Fruit fly (Drosophila melanogaster) whole organism, pupa: Measurements from ENCODE around the gene Mf.

ENCODE experiments used
- CG10348 ChIP-seq: fragments of 200-800 bp; sonication (Bioruptor generic); IDR thresholded peaks from 2 replicates; pipeline ENCODE4 v1.3.6; 2022; ENCODE audit warnings: missing biosample characterization, missing genetic modification characterization
- CG12605 ChIP-seq: fragments of 200-800 bp; sonication (Bioruptor generic); IDR thresholded peaks from 2 replicates; pipeline ENCODE4 v1.3.6; 2022; ENCODE audit warnings: missing biosample characterization, missing genetic modification characterization
- CG13204 ChIP-seq: fragments of 200-800 bp; sonication (Bioruptor generic); optimal IDR thresholded peaks from 2 replicates; lab custom pipeline; 2018; ENCODE audit warnings: missing biosample characterization, mild to moderate bottlenecking, missing genetic modification characterization, moderate library complexity
- CG14655 ChIP-seq: fragments of 200-800 bp; sonication (Bioruptor generic); optimal IDR thresholded peaks from 3 replicates; lab custom pipeline; 2017; ENCODE audit warnings: mild to moderate bottlenecking, missing biosample characterization, missing genetic modification reagents, missing genetic modification characterization
- CG15710 ChIP-seq: fragments of 200-800 bp; sonication (Bioruptor generic); optimal IDR thresholded peaks from 2 replicates; lab custom pipeline; 2018; ENCODE audit warnings: missing biosample characterization, mild to moderate bottlenecking, missing genetic modification characterization, moderate library complexity
- CG17806 ChIP-seq: fragments of 200-800 bp; sonication (Bioruptor generic); optimal IDR thresholded peaks from 2 replicates; lab custom pipeline; 2018; ENCODE audit warnings: missing biosample characterization, mild to moderate bottlenecking, missing genetic modification characterization, moderate library complexity
- CG32121 ChIP-seq: fragments of 200-800 bp; sonication (Bioruptor generic); IDR thresholded peaks from 2 replicates; pipeline ENCODE4 v1.3.6; 2022; ENCODE audit warnings: missing biosample characterization, missing genetic modification characterization
- CG34367 ChIP-seq: fragments of 200-800 bp; sonication (Bioruptor generic); optimal IDR thresholded peaks from 2 replicates; lab custom pipeline; 2018; ENCODE audit warnings: missing biosample characterization, mild to moderate bottlenecking, missing genetic modification characterization
- CG4496 ChIP-seq: fragments of 200-800 bp; sonication (Bioruptor generic); IDR thresholded peaks from 3 replicates; pipeline ENCODE4 v1.3.6; 2022; ENCODE audit warnings: missing biosample characterization, missing genetic modification characterization
- CG8159 ChIP-seq: fragments of 200-800 bp; sonication (Bioruptor generic); optimal IDR thresholded peaks from 3 replicates; lab custom pipeline; 2018; ENCODE audit warnings: missing biosample characterization, mild to moderate bottlenecking, missing genetic modification characterization, moderate library complexity
- CG8301 ChIP-seq: fragments of 200-800 bp; sonication (Bioruptor generic); optimal IDR thresholded peaks from 2 replicates; lab custom pipeline; 2018; ENCODE audit warnings: missing biosample characterization, mild to moderate bottlenecking, missing genetic modification characterization
- CG9948 ChIP-seq: fragments of 200-800 bp; sonication (Bioruptor generic); optimal IDR thresholded peaks from 2 replicates; lab custom pipeline; 2018; ENCODE audit warnings: missing biosample characterization, mild to moderate bottlenecking, missing genetic modification characterization, moderate library complexity
- D1 ChIP-seq: fragments of 200-800 bp; sonication (Bioruptor generic); optimal IDR thresholded peaks from 2 replicates; lab custom pipeline; 2018; ENCODE audit warnings: missing biosample characterization, mild to moderate bottlenecking, missing genetic modification characterization, moderate library complexity
- EcR ChIP-seq: fragments of 200-800 bp; sonication (Bioruptor generic); optimal IDR thresholded peaks from 3 replicates; lab custom pipeline; 2019; ENCODE audit warnings: missing biosample characterization, missing genetic modification characterization, mild to moderate bottlenecking, moderate library complexity, missing genetic modification reagents
- Ets98B ChIP-seq: fragments of 200-800 bp; sonication (Bioruptor generic); IDR thresholded peaks from 2 replicates; pipeline ENCODE4 v1.3.6; 2022; ENCODE audit warnings: missing biosample characterization, missing genetic modification characterization
- Pif1A ChIP-seq: fragments of 200-800 bp; sonication (Bioruptor generic); optimal IDR thresholded peaks from 3 replicates; lab custom pipeline; 2016; ENCODE audit warnings: missing biosample characterization, missing genetic modification characterization
- Pif1B ChIP-seq: fragments of 200-800 bp; sonication (Bioruptor generic); optimal IDR thresholded peaks from 3 replicates; lab custom pipeline; 2016; ENCODE audit warnings: missing biosample characterization, missing genetic modification characterization
- Snoo ChIP-seq: fragments of 200-800 bp; sonication (Bioruptor generic); optimal IDR thresholded peaks from 3 replicates; lab custom pipeline; 2017; ENCODE audit warnings: missing biosample characterization, mild to moderate bottlenecking, missing genetic modification characterization, inconsistent platforms
- fd96Ca ChIP-seq: fragments of 200-800 bp; sonication (Bioruptor generic); IDR thresholded peaks from 3 replicates; pipeline ENCODE4 v1.3.6; 2022; ENCODE audit warnings: missing biosample characterization, missing genetic modification characterization
- gl ChIP-seq: fragments of 200-800 bp; sonication (Bioruptor generic); optimal IDR thresholded peaks from 2 replicates; lab custom pipeline; 2018; ENCODE audit warnings: missing biosample characterization, mild to moderate bottlenecking, missing genetic modification characterization
- rn ChIP-seq: fragments of 200-800 bp; sonication (Bioruptor generic); IDR thresholded peaks from 2 replicates; pipeline ENCODE4 v1.3.6; 2022; ENCODE audit warnings: missing biosample characterization, missing genetic modification characterization

Mf gene

dm6 chr3R:15139010-15139815 is 42.1 kb downstream of the Mf start:
- TF ChIP-seq Snoo (tag; lab: Kevin White, UChicago) (peak; percentile 21), rn (GFP tag; lab: Robert Waterston, UW) (no peak)

- TF ChIP-seq fd96Ca (GFP tag; lab: Robert Waterston, UW), result no peak
- no peak for TF ChIP-seq CG8301 (tag; lab: Kevin White, UChicago)
- TF ChIP-seq CG32121 (GFP tag; lab: Robert Waterston, UW), result no peak
- no peak for TF ChIP-seq Snoo (tag; lab: Kevin White, UChicago)
- no peak for TF ChIP-seq EcR (GFP tag; lab: Kevin White, UChicago)
- TF ChIP-seq gl (tag; lab: Kevin White, UChicago), result no peak
- no peak for TF ChIP-seq D1 (tag; lab: Kevin White, UChicago)
- TF ChIP-seq CG9948 (tag; lab: Kevin White, UChicago), result no peak
- TF ChIP-seq CG17806, result no peak
- no peak for TF ChIP-seq CG34367 (tag; lab: Kevin White, UChicago)
- no peak for TF ChIP-seq CG4496 (GFP tag; lab: Robert Waterston, UW)
- TF ChIP-seq CG8159 (tag; lab: Kevin White, UChicago), result no peak
- TF ChIP-seq rn (GFP tag; lab: Robert Waterston, UW), result no peak
- no peak for TF ChIP-seq Pif1B
- TF ChIP-seq Pif1A, result no peak
- no peak for TF ChIP-seq CG10348 (GFP tag; lab: Robert Waterston, UW)
- TF ChIP-seq CG12605, result no peak
- TF ChIP-seq Ets98B (GFP tag; lab: Robert Waterston, UW), result no peak
Measured at dm6 chr3R:15138251-15138650, 43.1 kb downstream of the Mf start.

DNA sequence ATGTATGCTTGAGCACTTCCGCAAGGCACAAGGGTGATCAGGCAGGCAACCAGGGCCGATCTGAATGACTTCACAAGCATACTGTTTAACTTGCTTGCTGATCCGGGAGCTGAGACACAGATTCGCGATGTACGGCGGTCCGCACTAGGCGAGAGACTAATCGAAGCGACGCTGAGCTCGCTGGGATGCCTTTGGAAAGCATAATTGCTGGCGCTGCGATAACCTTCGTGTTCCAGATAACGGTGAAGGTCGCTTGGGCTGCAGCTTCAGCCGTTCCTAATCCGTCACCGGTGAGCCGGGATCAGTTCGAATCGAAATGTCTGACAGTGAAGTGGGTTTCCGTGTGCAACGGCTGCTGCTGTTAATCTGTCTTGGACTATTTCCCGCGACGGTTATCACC is 44.5 kb downstream of the Mf start, which contains the start of the genes CG6912 and CG3984:
Gene CG6912, minus strand, starts transcription at position 159 of the 400 bp plus-strand sequence.
Gene CG3984, plus strand, starts transcription at position 303 of the 400 bp plus-strand sequence.
- no peak for TF ChIP-seq Snoo (tag; lab: Kevin White, UChicago)

dm6 chr3R:15136015-15136414 is 45.3 kb downstream of the Mf start:
- TF ChIP-seq CG32121 (GFP tag; lab: Robert Waterston, UW) (no peak), D1 (tag; lab: Kevin White, UChicago) (no peak), EcR (GFP tag; lab: Kevin White, UChicago) (no peak), CG17806 (no peak), CG10348 (GFP tag; lab: Robert Waterston, UW) (no peak), CG4496 (GFP tag; lab: Robert Waterston, UW) (no peak), Snoo (tag; lab: Kevin White, UChicago) (no peak), CG13204 (GFP tag; lab: Kevin White, UChicago) (no peak), CG9948 (tag; lab: Kevin White, UChicago) (no peak), CG8301 (tag; lab: Kevin White, UChicago) (no peak), CG14655 (GFP tag; lab: Kevin White, UChicago) (no peak), CG8159 (tag; lab: Kevin White, UChicago) (no peak), Ets98B (GFP tag; lab: Robert Waterston, UW) (no peak), CG15710 (tag; lab: Kevin White, UChicago) (no peak)

DNA sequence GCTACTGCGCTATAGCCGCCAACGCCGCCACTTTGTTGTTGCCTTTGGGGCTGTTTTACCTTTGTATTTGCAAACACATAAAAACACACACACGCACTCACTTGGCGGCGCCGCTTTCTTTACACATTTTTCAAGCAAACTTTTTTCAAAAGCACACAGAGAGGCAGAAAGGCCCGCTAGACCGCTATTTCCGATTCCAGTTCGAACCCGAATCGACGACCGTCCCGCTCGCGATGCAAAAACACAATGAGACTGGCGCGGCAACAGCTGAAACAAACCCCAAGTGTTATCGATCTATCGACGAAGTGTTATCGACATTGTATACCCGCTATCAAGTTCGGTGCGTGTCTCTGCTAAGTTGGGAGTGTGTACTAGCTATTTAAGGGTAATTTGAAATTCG is 49.6 kb downstream of the Mf start, which contains the start of gene CG42788:
Gene CG42788, minus strand, starts transcription at position 250 of the 400 bp plus-strand sequence.
- TF ChIP-seq CG15710 (tag; lab: Kevin White, UChicago) (peak; percentile 33), CG4496 (GFP tag; lab: Robert Waterston, UW) (no peak), CG9948 (tag; lab: Kevin White, UChicago) (peak; percentile 0), CG10348 (GFP tag; lab: Robert Waterston, UW) (no peak), CG17806 (no peak), CG34367 (tag; lab: Kevin White, UChicago) (peak; percentile 15), rn (GFP tag; lab: Robert Waterston, UW) (no peak), Snoo (tag; lab: Kevin White, UChicago) (peak; percentile 80), Pif1B (peak; percentile 33), EcR (GFP tag; lab: Kevin White, UChicago) (peak; percentile 59), CG13204 (GFP tag; lab: Kevin White, UChicago) (peak; percentile 82), fd96Ca (GFP tag; lab: Robert Waterston, UW) (no peak)

DNA sequence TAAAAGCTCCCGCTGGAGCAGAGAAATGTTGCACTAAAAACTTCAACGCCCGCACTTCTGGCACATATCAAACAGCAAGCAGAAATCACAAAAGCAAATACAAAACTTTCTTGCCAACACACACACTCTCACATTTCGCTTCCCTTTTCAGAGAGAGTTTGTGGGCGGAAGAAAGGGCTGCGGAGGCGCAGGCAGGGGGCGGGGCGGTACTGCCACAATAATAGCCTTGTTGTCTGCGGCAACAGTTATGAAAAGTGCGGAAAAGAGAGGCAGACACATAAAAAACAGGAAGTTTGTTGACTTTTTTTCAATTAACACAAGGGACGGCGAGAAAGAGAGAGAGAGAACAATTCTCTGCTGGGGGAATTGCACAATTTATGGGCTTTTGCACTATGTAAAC is 50.4 kb downstream of the Mf start:
- peak; percentile 25 for TF ChIP-seq CG13204 (GFP tag; lab: Kevin White, UChicago)
- no peak for TF ChIP-seq Snoo (tag; lab: Kevin White, UChicago)
- peak; percentile 54 for TF ChIP-seq EcR (GFP tag; lab: Kevin White, UChicago)
- no peak for TF ChIP-seq rn (GFP tag; lab: Robert Waterston, UW)
